Worm (Caenorhabditis elegans) whole organism, mixed stage, embryonic: ENCODE data around the gene twk-7.

Experiments
- blmp-1 ChIP-seq: fragments of 150-350 bp; optimal IDR thresholded peaks from 2 replicates; lab custom pipeline; 2014; ENCODE audit warnings: missing biosample characterization, missing genetic modification characterization
- sptf-1 ChIP-seq: sonication (generic microtip); optimal IDR thresholded peaks from 2 replicates; lab custom pipeline; 2017; ENCODE audit warnings: mild to moderate bottlenecking, missing genetic modification characterization, moderate library complexity, missing compliant biosample characterization
- unc-62 ChIP-seq: fragments of 150-350 bp; optimal IDR thresholded peaks from 2 replicates; lab custom pipeline; 2014; ENCODE audit warnings: missing biosample characterization, missing genetic modification reagents, missing genetic modification characterization

DNA sequence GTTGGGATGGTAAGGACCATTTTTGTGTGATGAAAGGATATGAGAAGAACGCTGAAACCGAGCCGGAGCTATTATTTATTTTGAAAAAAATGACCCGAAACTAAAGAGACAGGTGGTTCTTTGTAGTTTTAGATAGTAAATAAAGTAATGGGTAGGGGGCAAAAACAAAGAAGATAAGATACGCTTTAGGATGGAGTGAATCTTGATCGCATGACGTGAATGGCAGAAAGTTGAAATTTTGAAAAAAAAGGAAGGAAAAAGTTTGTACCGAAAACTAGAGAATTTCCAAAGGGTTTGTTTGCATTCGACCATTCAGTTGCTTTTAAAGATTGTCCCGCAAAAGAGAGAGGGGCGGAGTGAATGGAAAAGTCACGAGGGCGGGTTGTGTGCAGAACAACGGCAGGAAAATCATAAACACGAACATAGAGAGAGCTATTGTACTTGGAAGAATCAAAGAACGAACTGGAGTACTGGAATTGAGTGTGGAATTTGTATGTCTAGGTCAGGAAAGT is 10.4 kb upstream of the twk-7 start, which contains the start of gene F22B7.9:
- TF ChIP-seq blmp-1 (tag; lab: Kevin White, UChicago) (no peak), unc-62 (GFP tag; lab: Kevin White, UChicago) (no peak), sptf-1 (tag; lab: Kevin White, UChicago) (no peak)
